Fruit fly (Drosophila melanogaster): ENCODE measurements around the gene Wnk.

dm6 chr3L:21585397-21585796 is 30.7 kb upstream of the Wnk start:
- no peak for TF ChIP-seq Hr96 (GFP tag; optimal IDR thresholded peaks at IDR 0.05)
- no peak for TF ChIP-seq toe (GFP tag; optimal IDR thresholded peaks at IDR 0.05)
- TF ChIP-seq Crg-1 (GFP tag; optimal IDR thresholded peaks at IDR 0.05), result no peak
- no peak for TF ChIP-seq CG14711 (tag; optimal IDR thresholded peaks at IDR 0.05)
- TF ChIP-seq cnc (optimal IDR thresholded peaks at IDR 0.05), result no peak
- TF ChIP-seq pad (GFP tag; optimal IDR thresholded peaks at IDR 0.05), result no peak
- TF ChIP-seq CG12768 (GFP tag; optimal IDR thresholded peaks at IDR 0.05), result no peak
- TF ChIP-seq CG33017 (tag; optimal IDR thresholded peaks at IDR 0.05), result no peak
- no peak for TF ChIP-seq bab1 (GFP tag; optimal IDR thresholded peaks at IDR 0.05)
- TF ChIP-seq CG1620 (GFP tag; optimal IDR thresholded peaks at IDR 0.05), result no peak
- TF ChIP-seq CG7101 (tag; optimal IDR thresholded peaks at IDR 0.05), result no peak
- TF ChIP-seq CG7045 (GFP tag; optimal IDR thresholded peaks at IDR 0.05), result no peak
- TF ChIP-seq Clk (GFP tag; optimal IDR thresholded peaks at IDR 0.05), result no peak
